Worm (Caenorhabditis elegans): ENCODE measurements around the gene F36H9.7.

F36H9.7 gene

DNA sequence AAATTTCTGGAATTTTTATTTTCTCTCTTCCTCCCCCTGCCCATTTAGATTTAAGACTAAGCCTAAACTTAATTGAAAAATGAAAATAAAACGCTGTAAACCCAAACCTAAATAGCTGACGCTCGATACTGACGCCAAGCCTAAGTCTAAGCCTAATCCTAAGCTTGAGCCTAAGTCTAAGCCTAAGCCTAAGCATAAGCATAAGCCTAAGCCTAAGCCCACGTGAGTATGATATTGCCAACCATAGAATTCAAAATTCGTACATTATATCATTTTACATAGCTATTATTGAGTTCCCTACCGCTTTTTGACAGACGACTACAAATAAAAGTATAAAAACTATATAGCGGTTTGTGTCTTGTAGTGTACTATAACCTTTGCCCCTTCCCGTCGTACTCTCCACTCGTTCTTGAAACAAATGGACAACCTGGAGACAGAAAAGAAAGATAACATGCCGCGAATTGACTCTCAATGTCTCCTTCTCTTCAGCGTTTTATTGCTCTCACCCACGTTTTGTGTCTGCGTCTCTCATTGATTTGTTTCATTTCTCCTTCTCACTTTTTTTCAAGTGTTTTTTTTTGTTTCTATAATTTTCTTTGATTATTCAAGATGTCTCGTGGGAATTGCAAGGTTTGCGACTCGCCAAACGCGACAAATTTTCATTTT, 31.4 kb downstream of the F36H9.7 start, which contains the start of gene nhr-256 (continued):
- TF ChIP-seq jun-1 (tag; optimal IDR thresholded peaks at IDR 0.05) (peak; percentile 5), nhr-48 (tag; optimal IDR thresholded peaks at IDR 0.05) (peak; percentile 86), arid-1 (GFP tag; conservative IDR thresholded peaks at IDR 0.05) (no peak), nhr-111 (GFP tag; optimal IDR thresholded peaks at IDR 0.05) (no peak), nhr-25 (tag; optimal IDR thresholded peaks at IDR 0.05; ENCODE audit: borderline replicate concordance, insufficient read depth) (peak; percentile 15), fkh-10 (GFP tag; optimal IDR thresholded peaks at IDR 0.05) (no peak), nhr-28 (tag; optimal IDR thresholded peaks at IDR 0.05) (peak; percentile 100), pqm-1 (tag; optimal IDR thresholded peaks at IDR 0.05) (peak; percentile 72), R02D3.7 (tag; optimal IDR thresholded peaks at IDR 0.05) (no peak), Y75B8A.6 (GFP tag; IDR thresholded peaks at IDR 0.05) (no peak), vab-7 (GFP tag; IDR thresholded peaks at IDR 0.05) (no peak), ces-1 (GFP tag; optimal IDR thresholded peaks at IDR 0.05) (no peak), hmg-1.1 (GFP tag; IDR thresholded peaks at IDR 0.05) (peak; percentile 70), pha-4 (GFP tag; IDR thresholded peaks at IDR 0.05) (peak; percentile 61; the same call in 1 of the 2 replicates), pha-4 (tag; optimal IDR thresholded peaks at IDR 0.05) (peak; percentile 78), zfp-2 (tag; optimal IDR thresholded peaks at IDR 0.05) (no peak), daf-16 (GFP tag; optimal IDR thresholded peaks at IDR 0.05) (peak in 1 of 2 experiments; percentile 27), daf-16 (tag; optimal IDR thresholded peaks at IDR 0.05) (peak; percentile 85), lin-13 (GFP tag; optimal IDR thresholded peaks at IDR 0.05) (no peak), F37D6.2 (tag; optimal IDR thresholded peaks at IDR 0.05) (no peak), unc-62 (GFP tag; optimal IDR thresholded peaks at IDR 0.05 in 1 of 2) (peak in 1 of 2 experiments; percentile 67), unc-62 (tag; optimal IDR thresholded peaks at IDR 0.05) (no peak), tra-1 (GFP tag; IDR thresholded peaks at IDR 0.05) (no peak; the same call in 1 of the 2 replicates), snpc-1.2 (GFP tag; IDR thresholded peaks at IDR 0.05) (no peak), ceh-28 (tag; optimal IDR thresholded peaks at IDR 0.05) (no peak), lir-3 (tag; optimal IDR thresholded peaks at IDR 0.05) (no peak), zip-2 (tag; optimal IDR thresholded peaks at IDR 0.05) (no peak), unc-39 (tag; optimal IDR thresholded peaks at IDR 0.05) (no peak), T20F7.1 (GFP tag; optimal IDR thresholded peaks at IDR 0.05) (peak; percentile 59), saeg-2 (GFP tag; IDR thresholded peaks at IDR 0.05) (no peak), spr-3 (GFP tag; optimal IDR thresholded peaks at IDR 0.05) (no peak), fos-1 (tag; optimal IDR thresholded peaks at IDR 0.05) (no peak), tag-97 (GFP tag; IDR thresholded peaks at IDR 0.05) (no peak), lsy-2 (tag; optimal IDR thresholded peaks at IDR 0.05) (no peak), lim-7 (GFP tag; IDR thresholded peaks at IDR 0.05) (no peak), madf-9 (GFP tag; conservative IDR thresholded peaks at IDR 0.05) (0 out of 2 replicates have a peak, but pooled peaks have one; percentile 22), daf-19 (GFP tag; conservative IDR thresholded peaks at IDR 0.05) (no peak), daf-8 (GFP tag; IDR thresholded peaks at IDR 0.05) (no peak), lin-15B (tag; optimal IDR thresholded peaks at IDR 0.05) (no peak), ZK337.2 (GFP tag; IDR thresholded peaks at IDR 0.05) (no peak), nhr-77 (tag; optimal IDR thresholded peaks at IDR 0.05) (peak; percentile 87), T26A8.4 (GFP tag; IDR thresholded peaks at IDR 0.05) (no peak), unc-130 (GFP tag; optimal IDR thresholded peaks at IDR 0.05) (no peak), ceh-62 (tag; optimal IDR thresholded peaks at IDR 0.05) (no peak), nhr-6 (tag; optimal IDR thresholded peaks at IDR 0.05) (peak; percentile 32), snpc-4 (tag; optimal IDR thresholded peaks at IDR 0.05) (no peak), aly-2 (tag; optimal IDR thresholded peaks at IDR 0.05) (no peak), nhr-102 (tag; optimal IDR thresholded peaks at IDR 0.05) (no peak), ztf-7 (tag; optimal IDR thresholded peaks at IDR 0.05) (no peak), ctbp-1 (GFP tag; IDR thresholded peaks at IDR 0.05) (no peak), ceh-20 (GFP tag; IDR thresholded peaks at IDR 0.05) (0 out of 2 replicates have a peak, but pooled peaks have one; percentile 49), nhr-42 (GFP tag; IDR thresholded peaks at IDR 0.05) (no peak)
